Fruit fly (Drosophila melanogaster): ENCODE measurements around the gene dpr8.

DNA sequence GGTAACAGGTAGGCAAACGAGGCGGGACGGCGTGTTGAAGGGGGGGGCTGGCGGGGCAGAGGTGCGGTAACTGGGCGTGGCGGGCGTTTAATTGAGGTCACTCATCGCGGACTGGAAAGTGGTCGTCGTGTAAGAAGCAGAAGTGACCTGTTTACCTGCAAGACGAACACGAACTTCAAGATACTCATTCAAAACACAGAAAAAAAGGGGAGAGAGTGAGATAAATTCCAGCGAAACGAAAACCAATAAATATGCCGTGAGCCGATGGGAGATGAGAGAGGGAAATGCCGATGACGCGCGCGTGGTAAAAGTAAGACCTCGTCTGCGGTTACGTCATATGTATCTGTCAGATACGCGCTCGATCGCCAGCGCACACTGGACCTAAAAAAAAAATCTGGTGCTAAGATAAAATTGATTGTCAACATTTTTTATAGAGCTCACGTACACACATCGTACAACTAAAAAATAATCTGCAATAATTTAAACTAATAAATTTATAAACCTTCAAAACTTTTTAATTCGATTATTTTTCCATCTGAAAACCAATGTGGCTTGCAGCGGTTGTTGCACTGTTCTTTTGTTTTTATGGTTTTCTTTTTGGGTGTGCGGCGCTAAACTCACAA lies 171.9 kb downstream of the dpr8 start:
- TF ChIP-seq EcR (GFP tag; optimal IDR thresholded peaks at IDR 0.05) (no peak), CG34367 (tag; optimal IDR thresholded peaks at IDR 0.05) (no peak), Snoo (tag; optimal IDR thresholded peaks at IDR 0.05) (peak; percentile 66), CG17806 (tag; optimal IDR thresholded peaks at IDR 0.05) (no peak), fd96Ca (GFP tag; IDR thresholded peaks at IDR 0.05) (no peak), gl (tag; optimal IDR thresholded peaks at IDR 0.05) (no peak), Pif1B (GFP tag; optimal IDR thresholded peaks at IDR 0.05) (peak; percentile 66), CG32121 (GFP tag; IDR thresholded peaks at IDR 0.05) (0 out of 2 replicates have a peak, but pooled peaks have one; percentile 22), CG15710 (tag; optimal IDR thresholded peaks at IDR 0.05) (peak; percentile 12)

Measured in whole organism, pupa.